Fruit fly (Drosophila melanogaster) ovary, adult (tissue): ENCODE data around the gene CG42521.

Experiments used
- CG17801 ChIP-seq: fragments of 200-800 bp; optimal IDR thresholded peaks from 2 replicates; lab custom pipeline; 2019; ENCODE audit warnings: missing biosample characterization, mild to moderate bottlenecking, missing genetic modification characterization, moderate library complexity; ENCODE audit not compliant: partially characterized antibody

Gene CG42521

dm6 chr3L:10623476-10623875 lies at the start of gene CG42521:
Gene CG42521 (minus strand): TSS chr3L:10623576.
- TF ChIP-seq CG17801 = no peak

- TF ChIP-seq CG17801 = no peak
Observed at dm6 chr3L:10672540-10672939, 49.2 kb upstream of the CG42521 start.

- no peak for TF ChIP-seq CG17801
Observed at dm6 chr3L:10669592-10670400, 46.4 kb upstream of the CG42521 start.

dm6 chr3L:10667341-10667740 lies 44.0 kb upstream of the CG42521 start:
- TF ChIP-seq CG17801 = no peak

- TF ChIP-seq CG17801 = no peak
Observed at dm6 chr3L:10666511-10667003, 43.2 kb upstream of the CG42521 start.

- TF ChIP-seq CG17801 = peak; percentile 98
Observed at dm6 chr3L:10665433-10666150, 42.2 kb upstream of the CG42521 start.

dm6 chr3L:10664511-10665062 lies 41.2 kb upstream of the CG42521 start, which contains the start of gene simj:
Gene simj (plus strand): TSS chr3L:10664739.
- peak; percentile 79 for TF ChIP-seq CG17801

dm6 chr3L:10663190-10663763 lies 39.9 kb upstream of the CG42521 start, which contains the start of gene Adi1:
Gene Adi1 (plus strand): TSS chr3L:10663376.
- no peak for TF ChIP-seq CG17801

- TF ChIP-seq CG17801 = peak; percentile 53
Observed at dm6 chr3L:10660744-10661589, 37.6 kb upstream of the CG42521 start, which contains the start of the genes CG32066 and CG8003. Gene CG32066 (minus strand): TSS chr3L:10661013. Gene CG8003 (plus strand): TSS chr3L:10661475.

- no peak for TF ChIP-seq CG17801
Observed at dm6 chr3L:10659993-10660743, 36.8 kb upstream of the CG42521 start.

- no peak for TF ChIP-seq CG17801
Observed at dm6 chr3L:10659524-10659923, 36.1 kb upstream of the CG42521 start.

- no peak for TF ChIP-seq CG17801
Observed at dm6 chr3L:10658362-10659127, 35.2 kb upstream of the CG42521 start.

dm6 chr3L:10657311-10657710 lies 33.9 kb upstream of the CG42521 start:
- TF ChIP-seq CG17801 = no peak
